Worm (Caenorhabditis elegans): ENCODE measurements around the gene F52G3.7.

DNA sequence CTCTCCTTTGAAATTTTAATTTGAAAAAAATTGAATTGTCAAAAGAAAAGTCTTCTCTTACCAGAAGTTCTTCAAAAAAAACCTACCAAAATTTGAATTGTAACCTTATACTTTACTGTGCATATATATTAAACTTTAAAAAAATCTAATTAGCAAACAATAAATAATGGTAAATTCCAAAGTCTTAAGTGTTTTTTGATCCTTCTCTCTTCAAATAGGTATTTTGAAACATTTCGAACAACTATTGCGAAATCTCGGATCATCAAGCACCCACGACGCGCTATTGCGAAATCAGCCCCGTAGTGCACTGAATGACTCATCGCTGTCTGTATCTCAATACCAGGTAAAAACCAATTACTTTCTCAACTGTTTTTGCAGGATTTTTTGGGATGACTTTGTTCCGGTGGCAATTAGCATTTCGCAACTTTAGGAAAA is 33.0 kb upstream of the F52G3.7 start:
- no peak for TF ChIP-seq pqm-1 (tag; optimal IDR thresholded peaks at IDR 0.05)
- TF ChIP-seq skn-1 (tag; optimal IDR thresholded peaks at IDR 0.05) = peak; percentile 55
- no peak for TF ChIP-seq elt-1 (tag; optimal IDR thresholded peaks at IDR 0.05)
- no peak for TF ChIP-seq R02D3.7 (tag; optimal IDR thresholded peaks at IDR 0.05)
- TF ChIP-seq mdl-1 (tag; optimal IDR thresholded peaks at IDR 0.05) = no peak
- peak; percentile 55 for TF ChIP-seq elt-2 (tag; optimal IDR thresholded peaks at IDR 0.05)
- TF ChIP-seq pha-4 (tag; optimal IDR thresholded peaks at IDR 0.05) = peak; percentile 75
- TF ChIP-seq egl-27 (tag; optimal IDR thresholded peaks at IDR 0.05) = no peak
- TF ChIP-seq sea-2 (GFP tag; optimal IDR thresholded peaks at IDR 0.05) = no peak
- TF ChIP-seq fkh-10 (GFP tag; optimal IDR thresholded peaks at IDR 0.05) = no peak
